Worm (Caenorhabditis elegans): Measurements from ENCODE around the gene Y39A1A.22.
A peak's percentile ranks its signal among the peaks of the same experiment; 100 is the strongest.

DNA sequence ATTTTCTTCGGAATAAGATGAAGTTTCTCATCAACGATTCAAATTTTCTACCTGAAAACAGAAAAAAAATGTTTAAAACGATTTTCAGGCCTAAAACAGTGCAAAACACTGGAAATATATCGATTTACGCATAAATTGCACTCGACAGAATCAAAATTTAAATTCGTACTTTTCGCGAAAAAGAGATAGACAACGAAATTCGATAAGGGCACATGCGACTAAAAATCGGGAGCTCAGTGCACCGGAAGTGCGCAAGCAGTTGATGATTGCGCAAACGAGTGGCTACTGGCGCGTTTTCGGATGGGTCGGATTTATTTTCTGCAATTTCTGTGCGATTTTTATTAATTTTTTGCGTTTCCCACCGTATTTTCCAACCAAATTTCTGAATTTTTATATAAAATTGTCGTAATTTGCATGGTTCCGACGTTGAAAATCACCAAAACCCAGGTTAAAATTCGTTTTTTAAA is at the start of gene Y39A1A.22, which contains the start of gene Y39A1A.21:
- peak; percentile 64 for TF ChIP-seq elt-2 (tag; optimal IDR thresholded peaks at IDR 0.05)
- TF ChIP-seq pqm-1 (tag; optimal IDR thresholded peaks at IDR 0.05): no peak
- TF ChIP-seq unc-62 (GFP tag; optimal IDR thresholded peaks at IDR 0.05): no peak
